Worm (Caenorhabditis elegans) whole organism, mixed stage, embryonic: ENCODE measurements around the gene R144.12.
"Not testable (repeated sequence)": the region's sequence is repeated elsewhere in the genome, so short reads cannot be mapped to it uniquely, and the experiment has no call there.

ENCODE experiments used
- M03D4.4 ChIP-seq: sonication (generic microtip); optimal IDR thresholded peaks from 2 replicates; lab custom pipeline; 2017; ENCODE audit warnings: mild to moderate bottlenecking, missing genetic modification characterization, missing compliant biosample characterization
- bed-3 ChIP-seq: fragments of 200-800 bp; sonication (Bioruptor generic); optimal IDR thresholded peaks from 3 replicates; lab custom pipeline; 2018; ENCODE audit warnings: mild to moderate bottlenecking, missing genetic modification characterization, moderate library complexity, missing compliant biosample characterization
- blmp-1 ChIP-seq: fragments of 150-350 bp; optimal IDR thresholded peaks from 2 replicates; lab custom pipeline; 2014; ENCODE audit warnings: missing biosample characterization, missing genetic modification characterization
- ceh-39 ChIP-seq: fragments of 150-350 bp; optimal IDR thresholded peaks from 2 replicates; lab custom pipeline; 2014; ENCODE audit warnings: missing biosample characterization, missing genetic modification characterization
- ceh-43 ChIP-seq: fragments of 200-800 bp; sonication (Bioruptor generic); optimal IDR thresholded peaks from 2 replicates; lab custom pipeline; 2018; ENCODE audit warnings: mild to moderate bottlenecking, missing genetic modification characterization, moderate library complexity, missing compliant biosample characterization
- ceh-83 ChIP-seq: fragments of 200-800 bp; sonication (Bioruptor generic); optimal IDR thresholded peaks from 2 replicates; lab custom pipeline; 2018; ENCODE audit warnings: mild to moderate bottlenecking, missing genetic modification characterization, missing compliant biosample characterization
- ces-1 ChIP-seq: fragments of 150-350 bp; optimal IDR thresholded peaks from 2 replicates; lab custom pipeline; 2014; ENCODE audit warnings: missing biosample characterization, missing genetic modification reagents, missing genetic modification characterization
- cnd-1 ChIP-seq: fragments of 200-800 bp; sonication (Bioruptor generic); optimal IDR thresholded peaks from 2 replicates; lab custom pipeline; 2018; ENCODE audit warnings: mild to moderate bottlenecking, missing genetic modification characterization, missing compliant biosample characterization
- drap-1 ChIP-seq: fragments of 200-800 bp; sonication (Bioruptor generic); optimal IDR thresholded peaks from 3 replicates; lab custom pipeline; 2018; ENCODE audit warnings: mild to moderate bottlenecking, missing genetic modification characterization, missing compliant biosample characterization
- elt-1 ChIP-seq: sonication (generic microtip); optimal IDR thresholded peaks from 2 replicates; lab custom pipeline; 2017; ENCODE audit warnings: missing genetic modification characterization, mild to moderate bottlenecking, missing compliant biosample characterization, antibody characterized with exemption, moderate library complexity, borderline replicate concordance; ENCODE audit not compliant: insufficient read depth
- elt-3 ChIP-seq: fragments of 150-350 bp; optimal IDR thresholded peaks from 2 replicates; lab custom pipeline; 2014; ENCODE audit warnings: missing biosample characterization, missing genetic modification characterization
- flh-1 ChIP-seq: fragments of 200-800 bp; sonication (Bioruptor generic); optimal IDR thresholded peaks from 2 replicates; lab custom pipeline; 2018; ENCODE audit warnings: mild to moderate bottlenecking, missing genetic modification characterization, moderate library complexity, missing compliant biosample characterization
- ham-2 ChIP-seq: fragments of 200-800 bp; sonication (Bioruptor generic); optimal IDR thresholded peaks from 2 replicates; lab custom pipeline; 2018; ENCODE audit warnings: mild to moderate bottlenecking, missing genetic modification characterization, missing compliant biosample characterization
- lin-13 ChIP-seq: fragments of 150-350 bp; optimal IDR thresholded peaks from 2 replicates; lab custom pipeline; 2014; ENCODE audit warnings: missing biosample characterization, missing genetic modification characterization
- lin-32 ChIP-seq: fragments of 200-800 bp; sonication (Bioruptor generic); optimal IDR thresholded peaks from 2 replicates; lab custom pipeline; 2018; ENCODE audit warnings: mild to moderate bottlenecking, missing genetic modification characterization, missing compliant biosample characterization
- lsy-2 ChIP-seq: fragments of 150-350 bp; optimal IDR thresholded peaks from 2 replicates; lab custom pipeline; 2014; ENCODE audit warnings: missing biosample characterization, missing genetic modification characterization
- mab-5 ChIP-seq: fragments of 150-350 bp; optimal IDR thresholded peaks from 2 replicates; lab custom pipeline; 2014; ENCODE audit warnings: missing biosample characterization, missing genetic modification characterization
- mep-1 ChIP-seq: fragments of 150-350 bp; optimal IDR thresholded peaks from 2 replicates; lab custom pipeline; 2017; ENCODE audit warnings: missing biosample characterization, missing genetic modification reagents, missing genetic modification characterization, inconsistent platforms
- mls-2 ChIP-seq: sonication (generic microtip); optimal IDR thresholded peaks from 2 replicates; lab custom pipeline; 2016; ENCODE audit warnings: mild to moderate bottlenecking, missing genetic modification characterization, moderate library complexity, missing compliant biosample characterization
- nhr-12 ChIP-seq: fragments of 150-350 bp; optimal IDR thresholded peaks from 2 replicates; lab custom pipeline; 2014; ENCODE audit warnings: missing biosample characterization, missing genetic modification characterization
- nhr-2 ChIP-seq: fragments of 150-350 bp; optimal IDR thresholded peaks from 2 replicates; lab custom pipeline; 2014; ENCODE audit warnings: missing biosample characterization, missing genetic modification characterization
- nhr-237 ChIP-seq: fragments of 150-350 bp; optimal IDR thresholded peaks from 2 replicates; lab custom pipeline; 2014; ENCODE audit warnings: missing biosample characterization, missing genetic modification characterization
- nhr-28 ChIP-seq: fragments of 150-350 bp; optimal IDR thresholded peaks from 2 replicates; lab custom pipeline; 2014; ENCODE audit warnings: missing biosample characterization, missing genetic modification characterization
- nhr-76 ChIP-seq: sonication (generic microtip); optimal IDR thresholded peaks from 2 replicates; lab custom pipeline; 2017; ENCODE audit warnings: missing biosample characterization, missing genetic modification characterization
- pha-4 ChIP-seq: fragments of 150-350 bp; optimal IDR thresholded peaks from 2 replicates; lab custom pipeline; 2018; ENCODE audit warnings: missing biosample characterization, missing genetic modification reagents, missing genetic modification characterization
- sem-2 ChIP-seq: fragments of 200-800 bp; sonication (Bioruptor generic); optimal IDR thresholded peaks from 2 replicates; lab custom pipeline; 2018; ENCODE audit warnings: mild to moderate bottlenecking, missing genetic modification characterization, missing compliant biosample characterization
- snpc-4 ChIP-seq: fragments of 150-350 bp; optimal IDR thresholded peaks from 2 replicates; lab custom pipeline; 2014; ENCODE audit warnings: missing biosample characterization, missing genetic modification characterization
- sptf-1 ChIP-seq: sonication (generic microtip); optimal IDR thresholded peaks from 2 replicates; lab custom pipeline; 2017; ENCODE audit warnings: mild to moderate bottlenecking, missing genetic modification characterization, moderate library complexity, missing compliant biosample characterization
- tbx-8 ChIP-seq: fragments of 200-800 bp; sonication (Bioruptor generic); optimal IDR thresholded peaks from 2 replicates; lab custom pipeline; 2018; ENCODE audit warnings: mild to moderate bottlenecking, missing genetic modification characterization, moderate library complexity, missing compliant biosample characterization
- unc-120 ChIP-seq: sonication (generic microtip); optimal IDR thresholded peaks from 2 replicates; lab custom pipeline; 2017; ENCODE audit warnings: missing genetic modification characterization, missing compliant biosample characterization; ENCODE audit not compliant: poor library complexity, severe bottlenecking
- unc-62 ChIP-seq: fragments of 150-350 bp; optimal IDR thresholded peaks from 2 replicates; lab custom pipeline; 2014; ENCODE audit warnings: missing biosample characterization, missing genetic modification reagents, missing genetic modification characterization
- zip-8 ChIP-seq: fragments of 150-350 bp; optimal IDR thresholded peaks from 2 replicates; lab custom pipeline; 2014; ENCODE audit warnings: missing biosample characterization, missing genetic modification characterization
- ztf-11 ChIP-seq: fragments of 150-350 bp; optimal IDR thresholded peaks from 2 replicates; lab custom pipeline; 2014; ENCODE audit warnings: missing biosample characterization, missing genetic modification characterization

Gene R144.12

ce11 chrIII:5006881-5007280 is at the start of gene R144.12:
Gene R144.12 (minus strand): TSS chrIII:5006981.
- TF ChIP-seq ceh-43 (GFP tag; lab: Kevin White, UChicago) (no peak), snpc-4 (no peak), sem-2 (GFP tag; lab: Kevin White, UChicago) (no peak), pha-4 (tag; lab: Kevin White, UChicago) (no peak), blmp-1 (tag; lab: Kevin White, UChicago) (no peak), nhr-2 (tag; lab: Kevin White, UChicago) (no peak), nhr-28 (tag; lab: Kevin White, UChicago) (no peak), ham-2 (GFP tag; lab: Kevin White, UChicago) (no peak), unc-62 (GFP tag; lab: Kevin White, UChicago) (no peak), sptf-1 (tag; lab: Kevin White, UChicago) (no peak), nhr-76 (tag; lab: Kevin White, UChicago) (no peak)

DNA sequence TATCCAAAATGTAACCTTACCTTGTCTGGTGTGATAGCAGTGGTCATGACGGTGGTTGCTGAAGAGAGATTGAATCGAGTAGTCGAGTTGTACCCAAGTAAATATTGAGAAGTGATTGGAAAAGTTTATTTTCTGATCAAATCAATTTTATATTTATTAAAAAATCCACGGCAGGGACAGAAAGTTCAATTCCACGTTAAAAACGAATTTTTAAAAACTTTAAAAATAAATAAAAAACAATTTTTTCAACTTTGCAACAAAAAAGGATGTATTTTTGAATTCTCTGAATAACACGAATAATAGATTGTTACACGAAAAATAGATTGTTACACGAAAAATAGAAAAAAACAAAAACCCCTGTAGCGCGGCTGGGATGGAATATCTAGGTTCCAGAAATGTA is 48.9 kb upstream of the R144.12 start, which contains the start of gene C45G9.9:
TSS of gene C45G9.9 (minus strand) at position 101 of the 400 bp plus-strand sequence.
- not testable (repeated sequence) for TF ChIP-seq ces-1; lin-13 (tag; lab: Kevin White, UChicago); mab-5 (tag; lab: Kevin White, UChicago)

DNA sequence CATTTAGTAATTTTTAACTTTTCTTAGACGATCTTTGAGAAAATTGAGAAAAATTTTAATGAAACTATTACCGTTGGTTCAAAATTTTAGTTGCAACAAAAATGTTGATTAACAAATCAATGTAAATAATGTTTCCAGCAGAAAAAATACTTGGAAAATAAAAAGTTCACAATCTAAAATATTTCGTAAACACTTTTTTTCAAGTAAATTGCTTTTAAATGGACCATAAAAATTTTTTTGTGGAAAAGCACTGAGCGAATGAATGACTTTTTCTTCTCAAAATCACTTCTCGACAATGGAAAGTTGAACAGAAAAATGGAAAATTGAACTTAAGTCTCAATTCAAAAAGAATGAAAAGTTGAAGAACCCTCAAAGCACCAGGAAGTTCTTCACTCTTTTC is 46.8 kb upstream of the R144.12 start, which contains the start of gene C45G9.8:
TSS of gene C45G9.8 (minus strand) at position 101 of the 400 bp plus-strand sequence.
- TF ChIP-seq lin-13 (tag; lab: Kevin White, UChicago) (no peak), lsy-2 (tag; lab: Kevin White, UChicago) (no peak), flh-1 (GFP tag; lab: Kevin White, UChicago) (no peak), nhr-12 (tag; lab: Kevin White, UChicago) (no peak), mls-2 (tag; lab: Kevin White, UChicago) (no peak), bed-3 (GFP tag; lab: Kevin White, UChicago) (no peak), ham-2 (GFP tag; lab: Kevin White, UChicago) (no peak), snpc-4 (no peak), nhr-237 (tag; lab: Kevin White, UChicago) (no peak), mep-1 (tag; lab: Kevin White, UChicago) (no peak), cnd-1 (no peak), ceh-83 (GFP tag; lab: Kevin White, UChicago) (no peak), tbx-8 (GFP tag; lab: Kevin White, UChicago) (no peak), zip-8 (no peak), nhr-76 (tag; lab: Kevin White, UChicago) (no peak), nhr-2 (tag; lab: Kevin White, UChicago) (no peak)

- TF ChIP-seq ztf-11 (tag; lab: Kevin White, UChicago) (no peak), bed-3 (GFP tag; lab: Kevin White, UChicago) (no peak), tbx-8 (GFP tag; lab: Kevin White, UChicago) (no peak), zip-8 (no peak), snpc-4 (no peak), ceh-83 (GFP tag; lab: Kevin White, UChicago) (no peak), lin-32 (no peak), nhr-237 (tag; lab: Kevin White, UChicago) (no peak), elt-3 (no peak), nhr-2 (tag; lab: Kevin White, UChicago) (no peak), nhr-76 (tag; lab: Kevin White, UChicago) (no peak), lin-13 (tag; lab: Kevin White, UChicago) (no peak), M03D4.4 (tag; lab: Kevin White, UChicago) (no peak), sptf-1 (tag; lab: Kevin White, UChicago) (no peak), unc-62 (GFP tag; lab: Kevin White, UChicago) (no peak), cnd-1 (no peak)
Observed at ce11 chrIII:5051949-5052348, 45.2 kb upstream of the R144.12 start, which contains the start of gene C45G9.15. Gene C45G9.15 (minus strand): TSS chrIII:5052049.

- TF ChIP-seq elt-1 (tag; lab: Kevin White, UChicago) = no peak
- TF ChIP-seq drap-1 (GFP tag; lab: Kevin White, UChicago) = no peak
- no peak for TF ChIP-seq mls-2 (tag; lab: Kevin White, UChicago)
- no peak for TF ChIP-seq tbx-8 (GFP tag; lab: Kevin White, UChicago)
- TF ChIP-seq zip-8 = no peak
- TF ChIP-seq cnd-1 = no peak
- TF ChIP-seq ceh-39 (tag; lab: Kevin White, UChicago) = no peak
- TF ChIP-seq nhr-2 (tag; lab: Kevin White, UChicago) = no peak
- no peak for TF ChIP-seq M03D4.4 (tag; lab: Kevin White, UChicago)
- TF ChIP-seq bed-3 (GFP tag; lab: Kevin White, UChicago) = no peak
- no peak for TF ChIP-seq unc-120 (tag; lab: Kevin White, UChicago)
- no peak for TF ChIP-seq nhr-12 (tag; lab: Kevin White, UChicago)
- TF ChIP-seq sptf-1 (tag; lab: Kevin White, UChicago) = no peak
- no peak for TF ChIP-seq flh-1 (GFP tag; lab: Kevin White, UChicago)
- TF ChIP-seq, all 35 proteins: peak for 0
Observed at ce11 chrIII:5047740-5048139, 41.0 kb upstream of the R144.12 start, which contains the start of gene C45G9.5. Gene C45G9.5 (plus strand): TSS chrIII:5048117.
